Fruit fly (Drosophila melanogaster): Measurements from ENCODE around the gene Acbp1.

The Acbp1 gene

DNA sequence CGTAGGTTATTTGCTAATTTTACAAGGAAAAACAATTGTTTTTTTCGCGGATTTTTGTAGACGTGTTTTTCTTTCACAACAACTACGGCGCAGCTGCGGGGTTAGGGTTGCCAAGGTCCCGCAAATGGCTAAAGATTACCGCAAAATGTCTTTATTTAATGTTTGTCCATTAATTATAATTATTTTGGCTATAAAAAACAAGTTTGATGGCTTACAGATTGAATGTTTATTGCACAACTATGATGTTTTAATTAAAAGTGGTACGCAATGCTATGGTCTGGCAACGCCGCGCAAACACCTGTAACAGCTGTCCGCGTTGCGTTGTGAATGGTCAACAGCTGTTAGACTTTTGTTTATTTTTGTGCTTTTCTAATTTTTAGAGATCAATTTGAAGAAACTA, 5.6 kb downstream of the Acbp1 start (continued):
- peak; percentile 67; the same call in 1 of the 2 replicates for TF ChIP-seq CG32772 (GFP tag; IDR thresholded peaks at IDR 0.05)
- peak; percentile 62 for TF ChIP-seq CG7786 (GFP tag; optimal IDR thresholded peaks at IDR 0.05)
- peak; percentile 11 for TF ChIP-seq jing (GFP tag; optimal IDR thresholded peaks at IDR 0.05)
- TF ChIP-seq slp2 (GFP tag; optimal IDR thresholded peaks at IDR 0.05), result peak; percentile 36
- peak; percentile 64 for TF ChIP-seq CG10979 (tag; optimal IDR thresholded peaks at IDR 0.05)
- peak; percentile 89 for TF ChIP-seq vvl (GFP tag; IDR thresholded peaks at IDR 0.05)
- peak; percentile 90 for TF ChIP-seq MBD-R2 (GFP tag; IDR thresholded peaks at IDR 0.05)
- peak; percentile 60 for TF ChIP-seq Awh (GFP tag; IDR thresholded peaks at IDR 0.05)
- TF ChIP-seq seq (GFP tag; IDR thresholded peaks at IDR 0.05), result 0 out of 2 replicates have a peak, but pooled peaks have one; percentile 34
- TF ChIP-seq toy (GFP tag; IDR thresholded peaks at IDR 0.05), result no peak
- TF ChIP-seq p53 (GFP tag; optimal IDR thresholded peaks at IDR 0.05), result peak; percentile 43
- TF ChIP-seq CG8089 (GFP tag; optimal IDR thresholded peaks at IDR 0.05), result peak; percentile 28
- no peak for TF ChIP-seq D (optimal IDR thresholded peaks at IDR 0.05)
- TF ChIP-seq D (GFP tag; optimal IDR thresholded peaks at IDR 0.05), result peak; percentile 40
- TF ChIP-seq insv (GFP tag; optimal IDR thresholded peaks at IDR 0.05), result no peak
- TF ChIP-seq Kr (GFP tag; optimal IDR thresholded peaks at IDR 0.05), result no peak
- no peak for TF ChIP-seq CG11696 (GFP tag; IDR thresholded peaks at IDR 0.05)
- peak; percentile 23 for TF ChIP-seq CG10543 (GFP tag; optimal IDR thresholded peaks at IDR 0.05)
- peak; percentile 64 for TF ChIP-seq CG4820 (GFP tag; optimal IDR thresholded peaks at IDR 0.05)
- TF ChIP-seq HmgD (GFP tag; optimal IDR thresholded peaks at IDR 0.05), result peak; percentile 9
- TF ChIP-seq mam (GFP tag; optimal IDR thresholded peaks at IDR 0.05), result peak; percentile 81
- peak; percentile 57 for TF ChIP-seq CG17568 (GFP tag; optimal IDR thresholded peaks at IDR 0.05)
- no peak for TF ChIP-seq zf30C (GFP tag; optimal IDR thresholded peaks at IDR 0.05)
- no peak for TF ChIP-seq pita (GFP tag; optimal IDR thresholded peaks at IDR 0.05)
- TF ChIP-seq B-H2 (GFP tag; optimal IDR thresholded peaks at IDR 0.05), result peak; percentile 80
- no peak for TF ChIP-seq sens-2 (GFP tag; IDR thresholded peaks at IDR 0.05)
- peak; percentile 37 for TF ChIP-seq D19B (GFP tag; optimal IDR thresholded peaks at IDR 0.05)
- peak; percentile 58 for TF ChIP-seq tx (GFP tag; optimal IDR thresholded peaks at IDR 0.05)
- TF ChIP-seq CG3065 (GFP tag; optimal IDR thresholded peaks at IDR 0.05), result peak; percentile 25
- peak; percentile 71 to 76 for TF ChIP-seq dpn (GFP tag; optimal IDR thresholded peaks at IDR 0.05)
- peak; percentile 70 for TF ChIP-seq CG17361 (GFP tag; IDR thresholded peaks at IDR 0.05)
- peak; percentile 57 to 64 for TF ChIP-seq Hr51 (GFP tag; optimal IDR thresholded peaks at IDR 0.05)
- TF ChIP-seq CG1647 (GFP tag; optimal IDR thresholded peaks at IDR 0.05), result peak; percentile 75
- 0 out of 2 replicates have a peak, but pooled peaks have one; percentile 35 for TF ChIP-seq unc-4 (GFP tag; IDR thresholded peaks at IDR 0.05; ENCODE audit: partially characterized antibody)
- peak; percentile 73 for TF ChIP-seq CG13775 (GFP tag; optimal IDR thresholded peaks at IDR 0.05)
- TF ChIP-seq eyg (GFP tag; optimal IDR thresholded peaks at IDR 0.05), result peak; percentile 65
- TF ChIP-seq CG4360 (GFP tag; IDR thresholded peaks at IDR 0.05), result peak; percentile 30; the same call in 1 of the 2 replicates
- peak; percentile 78 for TF ChIP-seq zfh2 (GFP tag; optimal IDR thresholded peaks at IDR 0.05)
- peak; percentile 64 for TF ChIP-seq Ptx1 (GFP tag; IDR thresholded peaks at IDR 0.05)
- TF ChIP-seq gfzf (GFP tag; optimal IDR thresholded peaks at IDR 0.05), result peak; percentile 23
- peak; percentile 87 for TF ChIP-seq CG2120 (GFP tag; optimal IDR thresholded peaks at IDR 0.05)
- TF ChIP-seq Neu2 (GFP tag; optimal IDR thresholded peaks at IDR 0.05; ENCODE audit: borderline replicate concordance), result no peak
- TF ChIP-seq B-H1 (GFP tag; IDR thresholded peaks at IDR 0.05), result peak; percentile 60; the same call in 1 of the 3 replicates
- TF ChIP-seq CG10209 (GFP tag; optimal IDR thresholded peaks at IDR 0.05), result peak; percentile 60
- TF ChIP-seq HLH4C (GFP tag; IDR thresholded peaks at IDR 0.05; ENCODE audit: partially characterized antibody), result peak; percentile 27; the same call in 1 of the 3 replicates
- peak; percentile 16 for TF ChIP-seq CG30431 (GFP tag; optimal IDR thresholded peaks at IDR 0.05)
- peak; percentile 15; the same call in 1 of the 2 replicates for TF ChIP-seq gsb (GFP tag; IDR thresholded peaks at IDR 0.05)
- 0 out of 3 replicates have a peak, but pooled peaks have one; percentile 33 for TF ChIP-seq otp (GFP tag; IDR thresholded peaks at IDR 0.05)
- no peak for TF ChIP-seq psq (GFP tag; optimal IDR thresholded peaks at IDR 0.05)
- peak; percentile 75 for TF ChIP-seq CG18476 (GFP tag; optimal IDR thresholded peaks at IDR 0.05)
- TF ChIP-seq Myb (GFP tag; optimal IDR thresholded peaks at IDR 0.05), result peak; percentile 47

Measured in whole organism, embryonic.